Worm (Caenorhabditis elegans) whole organism, L2 larva: ENCODE data around the gene F59B2.15.

Experiments
- R02D3.7 ChIP-seq: fragments of 150-350 bp; optimal IDR thresholded peaks from 2 replicates; lab custom pipeline; 2014; ENCODE audit warnings: missing biosample characterization, missing genetic modification characterization
- ama-1 ChIP-seq: fragments of 150-350 bp; optimal IDR thresholded peaks from 2 replicates; lab custom pipeline; 2018; ENCODE audit warnings: inconsistent platforms
- ceh-16 ChIP-seq: fragments of 150-350 bp; optimal IDR thresholded peaks from 2 replicates; lab custom pipeline; 2014; ENCODE audit warnings: missing biosample characterization, missing genetic modification characterization
- egl-27 ChIP-seq: sonication (generic microtip); optimal IDR thresholded peaks from 3 replicates; lab custom pipeline; 2017; ENCODE audit warnings: missing biosample characterization, missing genetic modification reagents, missing genetic modification characterization
- elt-1 ChIP-seq: fragments of 150-350 bp; optimal IDR thresholded peaks from 2 replicates; lab custom pipeline; 2014; ENCODE audit warnings: missing biosample characterization, missing genetic modification characterization
- nhr-10 ChIP-seq: sonication (generic microtip); optimal IDR thresholded peaks from 2 replicates; lab custom pipeline; 2017; ENCODE audit warnings: missing biosample characterization, missing genetic modification characterization
- nhr-11 ChIP-seq: fragments of 150-350 bp; optimal IDR thresholded peaks from 2 replicates; lab custom pipeline; 2014; ENCODE audit warnings: missing biosample characterization, missing genetic modification characterization
- nhr-12 ChIP-seq: fragments of 150-350 bp; optimal IDR thresholded peaks from 2 replicates; lab custom pipeline; 2014; ENCODE audit warnings: missing biosample characterization, missing genetic modification characterization
- nhr-129 ChIP-seq: fragments of 150-350 bp; optimal IDR thresholded peaks from 2 replicates; lab custom pipeline; 2014; ENCODE audit warnings: missing biosample characterization, missing genetic modification characterization
- nhr-21 ChIP-seq: fragments of 150-350 bp; optimal IDR thresholded peaks from 2 replicates; lab custom pipeline; 2014; ENCODE audit warnings: missing biosample characterization, missing genetic modification characterization
- unc-62 ChIP-seq: fragments of 150-350 bp; optimal IDR thresholded peaks from 2 replicates; lab custom pipeline; 2014; ENCODE audit warnings: missing biosample characterization, missing genetic modification reagents, missing genetic modification characterization
- zag-1 ChIP-seq: fragments of 150-350 bp; optimal IDR thresholded peaks from 2 replicates; lab custom pipeline; 2014; ENCODE audit warnings: missing biosample characterization, missing genetic modification characterization
- ztf-4 ChIP-seq: fragments of 150-350 bp; optimal IDR thresholded peaks from 2 replicates; lab custom pipeline; 2014; ENCODE audit warnings: missing biosample characterization, missing genetic modification characterization

DNA sequence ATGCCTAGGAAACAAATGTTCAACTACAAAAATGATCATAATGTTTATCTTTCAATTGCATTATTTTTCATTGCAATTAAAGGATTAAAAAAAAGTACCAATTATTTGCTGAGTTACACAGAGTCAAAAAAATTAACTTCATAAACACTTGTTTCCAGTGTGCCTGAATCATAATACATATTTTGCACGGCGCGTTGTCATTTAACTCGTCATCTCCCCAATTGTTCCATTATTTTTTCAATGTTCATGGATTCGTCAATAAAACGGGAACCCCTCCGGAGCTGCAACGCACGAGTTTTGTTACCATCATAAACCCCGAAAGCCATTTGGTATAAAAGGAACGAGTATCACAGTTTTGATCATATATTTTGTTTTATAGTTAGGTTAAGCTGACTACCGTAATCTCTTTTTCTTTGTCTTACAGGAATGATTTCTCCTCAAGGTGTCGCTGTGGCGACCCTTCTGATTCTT is 14.8 kb upstream of the F59B2.15 start, which contains the start of gene F59B2.12:
- TF ChIP-seq egl-27 (tag; lab: Kevin White, UChicago) (no peak), nhr-129 (no peak), nhr-12 (tag; lab: Kevin White, UChicago) (no peak), ama-1 (lab: Kevin White, UChicago) (no peak), nhr-10 (tag; lab: Kevin White, UChicago) (no peak), nhr-11 (tag; lab: Kevin White, UChicago) (no peak), elt-1 (tag; lab: Kevin White, UChicago) (no peak), nhr-21 (tag; lab: Kevin White, UChicago) (no peak), unc-62 (no peak), ztf-4 (tag; lab: Kevin White, UChicago) (no peak), R02D3.7 (tag; lab: Kevin White, UChicago) (no peak), zag-1 (tag; lab: Kevin White, UChicago) (no peak), ceh-16 (tag; lab: Kevin White, UChicago) (no peak)
